Fruit fly (Drosophila melanogaster) whole organism, pupa: ENCODE data around the gene CG18754.

ENCODE experiments used
- CG10348 ChIP-seq: fragments of 200-800 bp; sonication (Bioruptor generic); IDR thresholded peaks from 2 replicates; pipeline ENCODE4 v1.3.6; 2022; ENCODE audit warnings: missing biosample characterization, missing genetic modification characterization
- CG14655 ChIP-seq: fragments of 200-800 bp; sonication (Bioruptor generic); optimal IDR thresholded peaks from 3 replicates; lab custom pipeline; 2017; ENCODE audit warnings: mild to moderate bottlenecking, missing biosample characterization, missing genetic modification reagents, missing genetic modification characterization
- CG15710 ChIP-seq: fragments of 200-800 bp; sonication (Bioruptor generic); optimal IDR thresholded peaks from 2 replicates; lab custom pipeline; 2018; ENCODE audit warnings: missing biosample characterization, mild to moderate bottlenecking, missing genetic modification characterization, moderate library complexity
- CG17806 ChIP-seq: fragments of 200-800 bp; sonication (Bioruptor generic); optimal IDR thresholded peaks from 2 replicates; lab custom pipeline; 2018; ENCODE audit warnings: missing biosample characterization, mild to moderate bottlenecking, missing genetic modification characterization, moderate library complexity
- CG34367 ChIP-seq: fragments of 200-800 bp; sonication (Bioruptor generic); optimal IDR thresholded peaks from 2 replicates; lab custom pipeline; 2018; ENCODE audit warnings: missing biosample characterization, mild to moderate bottlenecking, missing genetic modification characterization
- CG8159 ChIP-seq: fragments of 200-800 bp; sonication (Bioruptor generic); optimal IDR thresholded peaks from 3 replicates; lab custom pipeline; 2018; ENCODE audit warnings: missing biosample characterization, mild to moderate bottlenecking, missing genetic modification characterization, moderate library complexity
- CG8301 ChIP-seq: fragments of 200-800 bp; sonication (Bioruptor generic); optimal IDR thresholded peaks from 2 replicates; lab custom pipeline; 2018; ENCODE audit warnings: missing biosample characterization, mild to moderate bottlenecking, missing genetic modification characterization
- CG9948 ChIP-seq: fragments of 200-800 bp; sonication (Bioruptor generic); optimal IDR thresholded peaks from 2 replicates; lab custom pipeline; 2018; ENCODE audit warnings: missing biosample characterization, mild to moderate bottlenecking, missing genetic modification characterization, moderate library complexity
- EcR ChIP-seq: fragments of 200-800 bp; sonication (Bioruptor generic); optimal IDR thresholded peaks from 3 replicates; lab custom pipeline; 2019; ENCODE audit warnings: missing biosample characterization, missing genetic modification characterization, mild to moderate bottlenecking, moderate library complexity, missing genetic modification reagents
- Pif1A ChIP-seq: fragments of 200-800 bp; sonication (Bioruptor generic); optimal IDR thresholded peaks from 3 replicates; lab custom pipeline; 2016; ENCODE audit warnings: missing biosample characterization, missing genetic modification characterization
- fd96Ca ChIP-seq: fragments of 200-800 bp; sonication (Bioruptor generic); IDR thresholded peaks from 3 replicates; pipeline ENCODE4 v1.3.6; 2022; ENCODE audit warnings: missing biosample characterization, missing genetic modification characterization
- gl ChIP-seq: fragments of 200-800 bp; sonication (Bioruptor generic); optimal IDR thresholded peaks from 2 replicates; lab custom pipeline; 2018; ENCODE audit warnings: missing biosample characterization, mild to moderate bottlenecking, missing genetic modification characterization

- TF ChIP-seq CG8159 (tag; lab: Kevin White, UChicago): no peak
- TF ChIP-seq fd96Ca (GFP tag; lab: Robert Waterston, UW): no peak
- no peak for TF ChIP-seq CG34367 (tag; lab: Kevin White, UChicago)
- TF ChIP-seq CG14655 (GFP tag; lab: Kevin White, UChicago): no peak
- no peak for TF ChIP-seq gl (tag; lab: Kevin White, UChicago)
- no peak for TF ChIP-seq CG17806 (tag; lab: Kevin White, UChicago)
- TF ChIP-seq CG10348 (GFP tag; lab: Robert Waterston, UW): no peak
- no peak for TF ChIP-seq CG15710 (tag; lab: Kevin White, UChicago)
- no peak for TF ChIP-seq Pif1A (GFP tag; lab: Kevin White, UChicago)
- TF ChIP-seq CG9948: no peak
- no peak for TF ChIP-seq EcR (GFP tag; lab: Kevin White, UChicago)
- TF ChIP-seq CG8301 (tag; lab: Kevin White, UChicago): no peak
Observed at dm6 chr3R:23685955-23686354, 2.1 kb downstream of the CG18754 start, which contains the start of gene SPE.
